Fruit fly (Drosophila melanogaster): ENCODE measurements around the gene CG6836.

CG6836 gene

dm6 chr3L:19000413-19000812 lies 50.0 kb downstream of the CG6836 start, which contains the start of gene CG3808 (continued):
- no peak for TF ChIP-seq mirr (GFP tag; optimal IDR thresholded peaks at IDR 0.05)
- no peak for TF ChIP-seq CG14965 (GFP tag; optimal IDR thresholded peaks at IDR 0.05; ENCODE audit: borderline replicate concordance)
- peak; percentile 17; the same call in 1 of the 2 replicates for TF ChIP-seq amos (GFP tag; IDR thresholded peaks at IDR 0.05; ENCODE audit: partially characterized antibody)
- TF ChIP-seq Hr78 (GFP tag; optimal IDR thresholded peaks at IDR 0.05): no peak
- no peak for TF ChIP-seq TFAM (GFP tag; optimal IDR thresholded peaks at IDR 0.05)
- no peak for TF ChIP-seq unc-4 (GFP tag; IDR thresholded peaks at IDR 0.05; ENCODE audit: partially characterized antibody)
- peak; percentile 64 for TF ChIP-seq nmo (GFP tag; optimal IDR thresholded peaks at IDR 0.05)
- TF ChIP-seq CG2678 (tag; optimal IDR thresholded peaks at IDR 0.05): no peak
- TF ChIP-seq CG17912 (GFP tag; optimal IDR thresholded peaks at IDR 0.05): no peak
- TF ChIP-seq maf-S (GFP tag; optimal IDR thresholded peaks at IDR 0.05): peak; percentile 51
- TF ChIP-seq NFAT (GFP tag; IDR thresholded peaks at IDR 0.05): no peak
- no peak for TF ChIP-seq wor (GFP tag; IDR thresholded peaks at IDR 0.05)
- TF ChIP-seq Trl (optimal IDR thresholded peaks at IDR 0.05): no peak
- TF ChIP-seq Trl (GFP tag; optimal IDR thresholded peaks at IDR 0.05): peak; percentile 7
- TF ChIP-seq CG6765 (GFP tag; optimal IDR thresholded peaks at IDR 0.05): no peak
- peak; percentile 40; the same call in 1 of the 2 replicates for TF ChIP-seq Dref (GFP tag; IDR thresholded peaks at IDR 0.05)
- TF ChIP-seq ci (GFP tag; IDR thresholded peaks at IDR 0.05): 0 out of 3 replicates have a peak, but pooled peaks have one; percentile 9
- TF ChIP-seq toy (GFP tag; IDR thresholded peaks at IDR 0.05): no peak
- no peak for TF ChIP-seq Atf-2 (GFP tag; optimal IDR thresholded peaks at IDR 0.05)
- no peak for TF ChIP-seq CG4328 (GFP tag; optimal IDR thresholded peaks at IDR 0.05)
- no peak for TF ChIP-seq abd-A (tag; optimal IDR thresholded peaks at IDR 0.05)

- TF ChIP-seq sob (GFP tag; IDR thresholded peaks at IDR 0.05) (peak; percentile 16; the same call in 1 of the 2 replicates), hkb (optimal IDR thresholded peaks at IDR 0.05) (peak; percentile 20), hkb (GFP tag; IDR thresholded peaks at IDR 0.05) (no peak), ci (GFP tag; IDR thresholded peaks at IDR 0.05) (peak; percentile 52; the same call in 1 of the 3 replicates), CG10654 (GFP tag; optimal IDR thresholded peaks at IDR 0.05) (no peak), repo (GFP tag; optimal IDR thresholded peaks at IDR 0.05) (no peak), CG11504 (tag; optimal IDR thresholded peaks at IDR 0.05) (peak; percentile 50), CG3407 (GFP tag; optimal IDR thresholded peaks at IDR 0.05) (no peak), Med (GFP tag) (peak; percentile 58)
Observed at dm6 chr3L:19003220-19003619, 52.8 kb downstream of the CG6836 start, which contains the start of gene SmydA-2. SmydA-2 (minus strand) TSS chr3L:19003252.

dm6 chr3L:19004120-19004519 lies 53.7 kb downstream of the CG6836 start:
- TF ChIP-seq CG11504 (tag; optimal IDR thresholded peaks at IDR 0.05): peak; percentile 99
- 0 out of 3 replicates have a peak, but pooled peaks have one; percentile 73 for TF ChIP-seq CG2199 (GFP tag; IDR thresholded peaks at IDR 0.05)
- TF ChIP-seq Pdp1 (GFP tag; optimal IDR thresholded peaks at IDR 0.05): no peak
